Worm (Caenorhabditis elegans): ENCODE data around the gene ric-8.

- no peak for TF ChIP-seq W03F9.2 (tag; optimal IDR thresholded peaks at IDR 0.05)
- TF ChIP-seq him-1 (tag; optimal IDR thresholded peaks at IDR 0.05) = no peak
- TF ChIP-seq dao-5 (tag; optimal IDR thresholded peaks at IDR 0.05) = no peak
Observed at ce11 chrIV:2658733-2659132, 16.0 kb downstream of the ric-8 start.
